Worm (Caenorhabditis elegans) whole organism, young adult: ENCODE results near the gene C15H9.2.

Source experiments
- F57C9.4 ChIP-seq: sonication (generic microtip); optimal IDR thresholded peaks from 2 replicates; lab custom pipeline; 2017; ENCODE audit warnings: mild to moderate bottlenecking, missing genetic modification characterization, missing compliant biosample characterization
- Y56A3A.18 ChIP-seq: fragments of 200-800 bp; sonication (Bioruptor generic); IDR thresholded peaks from 2 replicates; pipeline ENCODE4 v1.3.6; 2022; ENCODE audit warnings: missing genetic modification reagents, missing genetic modification characterization, missing compliant biosample characterization
- die-1 ChIP-seq: sonication (generic microtip); optimal IDR thresholded peaks from 2 replicates; lab custom pipeline; 2016; ENCODE audit warnings: missing genotype, mild to moderate bottlenecking, missing genetic modification characterization, missing compliant biosample characterization
- ets-4 ChIP-seq: fragments of 200-800 bp; sonication (Bioruptor generic); optimal IDR thresholded peaks from 2 replicates; lab custom pipeline; 2018; ENCODE audit warnings: mild to moderate bottlenecking, missing genetic modification characterization, missing compliant biosample characterization
- nhr-90 ChIP-seq: sonication (generic microtip); optimal IDR thresholded peaks from 2 replicates; lab custom pipeline; 2016; ENCODE audit warnings: missing genotype, mild to moderate bottlenecking, missing genetic modification characterization, missing compliant biosample characterization
- rcor-1 ChIP-seq: fragments of 200-800 bp; sonication (Bioruptor generic); IDR thresholded peaks from 2 replicates; pipeline ENCODE4 v1.3.6; 2022; ENCODE audit warnings: missing genetic modification reagents, missing genetic modification characterization, missing compliant biosample characterization
- snpc-1.1 ChIP-seq: sonication (generic microtip); optimal IDR thresholded peaks from 2 replicates; lab custom pipeline; 2017; ENCODE audit warnings: missing genetic modification characterization, mild to moderate bottlenecking, missing compliant biosample characterization, antibody characterized with exemption, moderate library complexity, missing genotype, missing genetic modification reagents; ENCODE audit not compliant: insufficient read depth
- unc-62 ChIP-seq: fragments of 150-350 bp; optimal IDR thresholded peaks from 2 replicates; lab custom pipeline; 2014; ENCODE audit warnings: missing biosample characterization, missing genetic modification reagents, missing genetic modification characterization
- zfh-2 ChIP-seq: fragments of 200-800 bp; sonication (Bioruptor generic); conservative IDR thresholded peaks from 2 replicates; pipeline ENCODE4 v1.3.6; 2022; ENCODE audit warnings: missing genetic modification reagents, missing genetic modification characterization, missing compliant biosample characterization

DNA sequence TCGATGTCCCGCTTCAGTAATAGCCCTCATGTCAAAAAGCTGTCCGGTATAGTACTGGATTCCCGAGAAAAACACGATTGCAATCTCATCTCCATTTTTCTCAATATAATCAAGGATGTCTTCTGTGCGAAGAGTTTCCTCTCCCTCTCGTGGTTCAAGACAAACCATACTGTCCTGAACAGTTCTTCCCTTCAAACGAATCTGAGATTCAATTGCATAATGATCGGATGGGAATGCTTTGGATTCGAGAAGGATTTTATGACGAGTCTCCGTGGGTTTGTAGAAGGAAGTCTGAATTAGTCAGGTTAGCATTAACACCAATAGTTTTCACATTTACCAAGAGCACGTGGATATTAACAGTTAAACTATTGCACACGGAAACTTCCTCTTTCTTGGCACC lies 10.4 kb upstream of the C15H9.2 start:
- TF ChIP-seq die-1 (no peak), unc-62 (no peak), Y56A3A.18 (GFP tag; lab: Robert Waterston, UW) (no peak), zfh-2 (GFP tag; lab: Robert Waterston, UW) (no peak), ets-4 (no peak), snpc-1.1 (tag; lab: Kevin White, UChicago) (no peak), rcor-1 (no peak), F57C9.4 (tag; lab: Kevin White, UChicago) (no peak), nhr-90 (tag; lab: Kevin White, UChicago) (no peak)
